Worm (Caenorhabditis elegans) whole organism, L4 larva: ENCODE data around the gene rps-21.
A peak's percentile ranks its signal among the peaks of the same experiment; 100 is the strongest.

Source experiments
- F26F4.8 ChIP-seq: fragments of 200-800 bp; sonication (Bioruptor generic); conservative IDR thresholded peaks from 2 replicates; pipeline ENCODE4 v1.3.6; 2022; ENCODE audit warnings: missing genetic modification characterization, missing compliant biosample characterization
- F37D6.2 ChIP-seq: sonication (generic microtip); optimal IDR thresholded peaks from 2 replicates; lab custom pipeline; 2016; ENCODE audit warnings: mild to moderate bottlenecking, missing genetic modification characterization, missing compliant biosample characterization
- F44E2.7 ChIP-seq: fragments of 200-800 bp; sonication (Bioruptor generic); IDR thresholded peaks from 2 replicates; pipeline ENCODE4 v2.1.2; 2022; ENCODE audit warnings: missing genetic modification characterization, missing compliant biosample characterization
- Y105C5A.15 ChIP-seq: fragments of 200-800 bp; sonication (Bioruptor generic); IDR thresholded peaks from 2 replicates; pipeline ENCODE4 v1.3.6; 2022; ENCODE audit warnings: missing genetic modification characterization, missing compliant biosample characterization
- Y48G9A.11 ChIP-seq: fragments of 200-800 bp; sonication (Bioruptor generic); IDR thresholded peaks from 2 replicates; pipeline ENCODE4 v1.3.6; 2022; ENCODE audit warnings: missing genetic modification reagents, missing genetic modification characterization, missing compliant biosample characterization
- Y5F2A.4 ChIP-seq: fragments of 200-800 bp; sonication (Bioruptor generic); optimal IDR thresholded peaks from 2 replicates; lab custom pipeline; 2018; ENCODE audit warnings: mild to moderate bottlenecking, missing genetic modification characterization, missing compliant biosample characterization
- Y75B8A.6 ChIP-seq: fragments of 200-800 bp; sonication (Bioruptor generic); IDR thresholded peaks from 2 replicates; pipeline ENCODE4 v1.3.6; 2022; ENCODE audit warnings: missing genetic modification reagents, missing genetic modification characterization, missing compliant biosample characterization
- ZK337.2 ChIP-seq: fragments of 200-800 bp; sonication (Bioruptor generic); IDR thresholded peaks from 2 replicates; pipeline ENCODE4 v1.3.6; 2022; ENCODE audit warnings: missing genetic modification reagents, missing genetic modification characterization, missing compliant biosample characterization
- ZK546.5 ChIP-seq, 2 experiments: sonication (generic microtip); optimal IDR thresholded peaks; 2 replicates each; lab custom pipeline; 2017; ENCODE audit warnings: missing biosample characterization in 2 of 2, missing genetic modification characterization in 2 of 2
- aha-1 ChIP-seq: fragments of 150-350 bp; peaks from one replicate; lab custom pipeline; 2014; ENCODE audit warnings: missing biosample characterization, missing genetic modification characterization
- aly-2 ChIP-seq: sonication (generic microtip); optimal IDR thresholded peaks from 2 replicates; lab custom pipeline; 2018; ENCODE audit warnings: missing biosample characterization, missing genetic modification characterization
- arid-1 ChIP-seq: fragments of 200-800 bp; sonication (Bioruptor generic); conservative IDR thresholded peaks from 2 replicates; pipeline ENCODE4 v1.3.6; 2022; ENCODE audit warnings: missing genetic modification reagents, missing genetic modification characterization, missing compliant biosample characterization
- attf-4 ChIP-seq: sonication (generic microtip); optimal IDR thresholded peaks from 3 replicates; lab custom pipeline; 2017; ENCODE audit warnings: missing biosample characterization, missing genetic modification characterization
- ceh-20 ChIP-seq: fragments of 200-800 bp; sonication (Bioruptor generic); IDR thresholded peaks from 2 replicates; pipeline ENCODE4 v1.3.6; 2022; ENCODE audit warnings: missing genetic modification reagents, missing genetic modification characterization, missing compliant biosample characterization
- ceh-32 ChIP-seq: sonication (generic microtip); optimal IDR thresholded peaks from 2 replicates; lab custom pipeline; 2016; ENCODE audit warnings: mild to moderate bottlenecking, missing genetic modification characterization, missing compliant biosample characterization; ENCODE audit not compliant: poor library complexity
- ceh-44 ChIP-seq: fragments of 200-800 bp; sonication (Bioruptor generic); IDR thresholded peaks from 2 replicates; pipeline ENCODE4 v1.3.6; 2022; ENCODE audit warnings: missing genetic modification reagents, missing genetic modification characterization, missing compliant biosample characterization
- ces-1 ChIP-seq: fragments of 150-350 bp; sonication (generic microtip); optimal IDR thresholded peaks from 4 replicates; lab custom pipeline; 2014; ENCODE audit warnings: missing biosample characterization, missing genetic modification reagents, missing genetic modification characterization
- ctbp-1 ChIP-seq: fragments of 200-800 bp; sonication (Bioruptor generic); IDR thresholded peaks from 2 replicates; pipeline ENCODE4 v1.3.6; 2022; ENCODE audit warnings: missing genetic modification reagents, missing genetic modification characterization, missing compliant biosample characterization
- daf-8 ChIP-seq: fragments of 200-800 bp; sonication (Bioruptor generic); IDR thresholded peaks from 2 replicates; pipeline ENCODE4 v1.3.6; 2022; ENCODE audit warnings: missing genetic modification characterization, missing compliant biosample characterization
- egl-27 ChIP-seq: sonication (generic microtip); optimal IDR thresholded peaks from 3 replicates; lab custom pipeline; 2017; ENCODE audit warnings: missing biosample characterization, missing genetic modification reagents, missing genetic modification characterization
- egl-43 ChIP-seq: fragments of 200-800 bp; sonication (Bioruptor generic); IDR thresholded peaks from 2 replicates; pipeline ENCODE4 v1.3.6; 2022; ENCODE audit warnings: missing genetic modification reagents, missing genetic modification characterization, missing compliant biosample characterization
- fos-1 ChIP-seq: fragments of 150-350 bp; optimal IDR thresholded peaks from 2 replicates; lab custom pipeline; 2014; ENCODE audit warnings: missing biosample characterization, missing genetic modification characterization
- gei-8 ChIP-seq: fragments of 200-800 bp; sonication (Bioruptor generic); optimal IDR thresholded peaks from 2 replicates; lab custom pipeline; 2018; ENCODE audit warnings: mild to moderate bottlenecking, missing genetic modification characterization, missing compliant biosample characterization
- hif-1 ChIP-seq, 2 experiments: sonication (generic microtip); optimal IDR thresholded peaks; 2 replicates each; lab custom pipeline; 2016 to 2017; ENCODE audit warnings: missing compliant biosample characterization in 2 of 2, missing genetic modification characterization in 2 of 2, missing genetic modification reagents in 2 of 2, missing genotype in 2 of 2, mild to moderate bottlenecking in 1 of 2
- hlh-11 ChIP-seq: fragments of 200-800 bp; sonication (Bioruptor generic); optimal IDR thresholded peaks from 2 replicates; lab custom pipeline; 2018; ENCODE audit warnings: mild to moderate bottlenecking, missing genetic modification characterization, missing compliant biosample characterization
- lim-7 ChIP-seq: fragments of 200-800 bp; sonication (Bioruptor generic); IDR thresholded peaks from 2 replicates; pipeline ENCODE4 v1.3.6; 2022; ENCODE audit warnings: missing genetic modification characterization, missing compliant biosample characterization
- lin-13 ChIP-seq: fragments of 150-350 bp; optimal IDR thresholded peaks from 2 replicates; lab custom pipeline; 2014; ENCODE audit warnings: missing biosample characterization, missing genetic modification reagents, missing genetic modification characterization
- lin-29 ChIP-seq: fragments of 200-800 bp; sonication (Bioruptor generic); IDR thresholded peaks from 2 replicates; pipeline ENCODE4 v1.3.6; 2022; ENCODE audit warnings: missing genetic modification reagents, missing genetic modification characterization, missing compliant biosample characterization
- lin-38 ChIP-seq: fragments of 200-800 bp; sonication (Bioruptor generic); IDR thresholded peaks from 2 replicates; pipeline ENCODE4 v1.3.6; 2022; ENCODE audit warnings: missing genetic modification reagents, missing genetic modification characterization, missing compliant biosample characterization
- lin-39 ChIP-seq: fragments of 150-350 bp; optimal IDR thresholded peaks from 2 replicates; lab custom pipeline; 2014; ENCODE audit warnings: missing biosample characterization, missing genetic modification reagents, missing genetic modification characterization
- madf-9 ChIP-seq: fragments of 200-800 bp; sonication (Bioruptor generic); conservative IDR thresholded peaks from 2 replicates; pipeline ENCODE4 v1.3.6; 2022; ENCODE audit warnings: missing genetic modification reagents, missing genetic modification characterization, missing compliant biosample characterization
- mdl-1 ChIP-seq, 2 experiments: fragments of 150-350 bp in 1 of 2; sonication (generic microtip) in 1 of 2; optimal IDR thresholded peaks; 2 replicates each; lab custom pipeline; 2014 to 2017; ENCODE audit warnings: missing biosample characterization in 2 of 2, missing genetic modification characterization in 2 of 2
- mep-1 ChIP-seq: fragments of 150-350 bp; sonication (generic microtip); optimal IDR thresholded peaks from 3 replicates; lab custom pipeline; 2014; ENCODE audit warnings: missing biosample characterization, missing genetic modification characterization
- mxl-2 ChIP-seq: fragments of 200-800 bp; sonication (Bioruptor generic); conservative IDR thresholded peaks from 2 replicates; pipeline ENCODE4 v1.3.6; 2022; ENCODE audit warnings: missing genetic modification reagents, missing genetic modification characterization, missing compliant biosample characterization
- nhr-102 ChIP-seq: sonication (generic microtip); optimal IDR thresholded peaks from 2 replicates; lab custom pipeline; 2016; ENCODE audit warnings: mild to moderate bottlenecking, missing genetic modification characterization, moderate library complexity, missing compliant biosample characterization
- nhr-11 ChIP-seq: fragments of 150-350 bp; optimal IDR thresholded peaks from 2 replicates; lab custom pipeline; 2014; ENCODE audit warnings: missing biosample characterization, missing genetic modification characterization
- nhr-111 ChIP-seq: fragments of 200-800 bp; sonication (Bioruptor generic); optimal IDR thresholded peaks from 2 replicates; lab custom pipeline; 2018; ENCODE audit warnings: mild to moderate bottlenecking, missing genetic modification characterization, missing compliant biosample characterization
- nhr-25 ChIP-seq: sonication (generic microtip); optimal IDR thresholded peaks from 2 replicates; lab custom pipeline; 2017; ENCODE audit warnings: missing genetic modification characterization, mild to moderate bottlenecking, missing compliant biosample characterization, antibody characterized with exemption, moderate library complexity, borderline replicate concordance; ENCODE audit not compliant: insufficient read depth
- nhr-28 ChIP-seq: fragments of 150-350 bp; optimal IDR thresholded peaks from 2 replicates; lab custom pipeline; 2014; ENCODE audit warnings: missing biosample characterization, missing genetic modification characterization
- nhr-41 ChIP-seq: fragments of 200-800 bp; sonication (Bioruptor generic); IDR thresholded peaks from 2 replicates; pipeline ENCODE4 v1.3.6; 2022; ENCODE audit warnings: missing genetic modification reagents, missing genetic modification characterization, missing compliant biosample characterization
- nhr-48 ChIP-seq: sonication (generic microtip); optimal IDR thresholded peaks from 2 replicates; lab custom pipeline; 2016; ENCODE audit warnings: mild to moderate bottlenecking, missing genetic modification characterization, missing compliant biosample characterization
- pqm-1 ChIP-seq: sonication (generic microtip); optimal IDR thresholded peaks from 2 replicates; lab custom pipeline; 2017; ENCODE audit warnings: missing biosample characterization, missing genetic modification characterization
- rbr-2 ChIP-seq: sonication (generic microtip); optimal IDR thresholded peaks from 2 replicates; lab custom pipeline; 2016; ENCODE audit warnings: missing genotype, missing genetic modification characterization, missing compliant biosample characterization
- saeg-2 ChIP-seq: fragments of 200-800 bp; sonication (Bioruptor generic); IDR thresholded peaks from 2 replicates; pipeline ENCODE4 v1.3.6; 2022; ENCODE audit warnings: missing genetic modification reagents, missing genetic modification characterization, missing compliant biosample characterization
- skn-1 ChIP-seq: fragments of 150-350 bp; optimal IDR thresholded peaks from 2 replicates; lab custom pipeline; 2014; ENCODE audit warnings: missing biosample characterization, missing genetic modification characterization
- snpc-1.2 ChIP-seq: fragments of 200-800 bp; sonication (Bioruptor generic); IDR thresholded peaks from 2 replicates; pipeline ENCODE4 v1.3.6; 2022; ENCODE audit warnings: missing genetic modification reagents, missing genetic modification characterization, missing compliant biosample characterization
- spr-3 ChIP-seq: fragments of 200-800 bp; sonication (Bioruptor generic); optimal IDR thresholded peaks from 2 replicates; lab custom pipeline; 2018; ENCODE audit warnings: mild to moderate bottlenecking, missing genetic modification characterization, missing compliant biosample characterization
- tra-1 ChIP-seq: fragments of 200-800 bp; sonication (Bioruptor generic); IDR thresholded peaks from 2 replicates; pipeline ENCODE4 v1.3.6; 2022; ENCODE audit warnings: missing genetic modification reagents, missing genetic modification characterization, missing compliant biosample characterization
- unc-130 ChIP-seq: sonication (generic microtip); optimal IDR thresholded peaks from 2 replicates; lab custom pipeline; 2016; ENCODE audit warnings: missing genetic modification reagents, missing genetic modification characterization, missing compliant biosample characterization
- unc-39 ChIP-seq: sonication (generic microtip); optimal IDR thresholded peaks from 2 replicates; lab custom pipeline; 2017; ENCODE audit warnings: missing biosample characterization, missing genetic modification characterization
- zip-2 ChIP-seq: fragments of 150-350 bp; optimal IDR thresholded peaks from 2 replicates; lab custom pipeline; 2014; ENCODE audit warnings: missing biosample characterization, missing genetic modification characterization
- ztf-11 ChIP-seq: fragments of 150-350 bp; optimal IDR thresholded peaks from 2 replicates; lab custom pipeline; 2014; ENCODE audit warnings: missing biosample characterization, missing genetic modification characterization
- ztf-7 ChIP-seq: fragments of 150-350 bp; optimal IDR thresholded peaks from 2 replicates; lab custom pipeline; 2014; ENCODE audit warnings: missing biosample characterization, missing genetic modification characterization

The rps-21 gene

DNA sequence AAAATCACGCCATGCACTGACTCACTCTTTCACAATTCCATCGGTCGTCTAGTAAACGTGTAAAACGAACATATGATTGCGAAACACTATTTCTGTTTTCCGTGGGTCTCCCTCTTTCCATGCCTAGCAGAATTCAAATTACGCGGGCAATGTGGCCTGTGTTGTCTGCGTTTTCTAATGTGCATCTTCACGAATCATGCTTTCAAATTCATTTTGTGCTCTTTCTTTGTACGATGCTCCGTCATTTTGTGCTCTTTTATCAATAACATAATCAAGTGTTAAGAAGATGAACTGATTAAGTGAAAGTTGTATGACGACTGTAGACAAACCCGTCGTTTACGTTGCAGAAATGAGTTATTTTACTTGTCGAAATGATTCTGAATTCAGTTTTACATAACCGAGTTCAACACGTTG is 23.6 kb downstream of the rps-21 start (continued):
- no peak for TF ChIP-seq lim-7 (GFP tag; lab: Robert Waterston, UW)
- TF ChIP-seq madf-9 (GFP tag; lab: Robert Waterston, UW): no peak
- peak; percentile 77 for TF ChIP-seq nhr-102 (tag; lab: Kevin White, UChicago)
- TF ChIP-seq Y105C5A.15: no peak
- no peak for TF ChIP-seq ZK337.2 (GFP tag; lab: Robert Waterston, UW)
- TF ChIP-seq nhr-41 (GFP tag; lab: Robert Waterston, UW): no peak
- TF ChIP-seq F26F4.8 (GFP tag; lab: Robert Waterston, UW): no peak
- no peak for TF ChIP-seq mxl-2 (GFP tag; lab: Robert Waterston, UW)
- TF ChIP-seq lin-13 (GFP tag; lab: Kevin White, UChicago): peak; percentile 49
- TF ChIP-seq nhr-11 (tag; lab: Kevin White, UChicago): peak; percentile 35
- TF ChIP-seq lin-39 (tag; lab: Kevin White, UChicago): no peak
- no peak for TF ChIP-seq fos-1 (tag; lab: Kevin White, UChicago)
- TF ChIP-seq F37D6.2 (tag; lab: Kevin White, UChicago): no peak
- no peak for TF ChIP-seq ceh-20 (GFP tag; lab: Robert Waterston, UW)
- peak; percentile 89 for TF ChIP-seq hlh-11 (tag; lab: Kevin White, UChicago)
- peak in 1 of 2 experiments; percentile 63 for TF ChIP-seq hif-1 (tag; optimal IDR thresholded peaks at IDR 0.05; lab: Kevin White, UChicago)
- TF ChIP-seq nhr-25: no peak
- TF ChIP-seq ctbp-1: no peak
- TF ChIP-seq snpc-1.2 (GFP tag; lab: Robert Waterston, UW): no peak
- no peak for TF ChIP-seq Y5F2A.4 (GFP tag; lab: Kevin White, UChicago)
- TF ChIP-seq saeg-2 (GFP tag; lab: Robert Waterston, UW): peak; percentile 58; the same call in 1 of the 2 replicates
- no peak for TF ChIP-seq F44E2.7 (GFP tag; lab: Robert Waterston, UW)
- peak; percentile 55 for TF ChIP-seq aha-1 (tag; lab: Kevin White, UChicago)
- TF ChIP-seq attf-4 (tag; lab: Kevin White, UChicago): no peak
- TF ChIP-seq arid-1 (GFP tag; lab: Robert Waterston, UW): no peak
- TF ChIP-seq aly-2 (tag; lab: Kevin White, UChicago): no peak
- no peak for TF ChIP-seq Y75B8A.6 (GFP tag; lab: Robert Waterston, UW)
- TF ChIP-seq mep-1: peak; percentile 66
- peak; percentile 26 for TF ChIP-seq lin-38 (GFP tag; lab: Robert Waterston, UW)
- TF ChIP-seq ZK546.5 (tag; optimal IDR thresholded peaks at IDR 0.05; lab: Kevin White, UChicago): no peak
- TF ChIP-seq daf-8 (GFP tag; lab: Robert Waterston, UW): no peak
- no peak for TF ChIP-seq ces-1 (GFP tag; lab: Kevin White, UChicago)
- no peak for TF ChIP-seq unc-39 (tag; lab: Kevin White, UChicago)
- no peak for TF ChIP-seq Y48G9A.11 (GFP tag; lab: Robert Waterston, UW)
- peak in 1 of 2 experiments; percentile 83 for TF ChIP-seq mdl-1 (tag; optimal IDR thresholded peaks at IDR 0.05; lab: Kevin White, UChicago)
- TF ChIP-seq rbr-2 (tag; lab: Kevin White, UChicago): peak; percentile 19
- TF ChIP-seq gei-8 (GFP tag; lab: Kevin White, UChicago): peak; percentile 53
- no peak for TF ChIP-seq ceh-32
- no peak for TF ChIP-seq ztf-7 (tag; lab: Kevin White, UChicago)
- no peak for TF ChIP-seq egl-27
- TF ChIP-seq unc-130 (GFP tag; lab: Kevin White, UChicago): no peak
- TF ChIP-seq skn-1 (tag; lab: Kevin White, UChicago): no peak
- no peak for TF ChIP-seq egl-43 (GFP tag; lab: Robert Waterston, UW)
- TF ChIP-seq nhr-28 (tag; lab: Kevin White, UChicago): peak; percentile 87
- TF ChIP-seq ceh-44: no peak
- peak; percentile 96 for TF ChIP-seq pqm-1 (tag; lab: Kevin White, UChicago)
- no peak for TF ChIP-seq lin-29
- no peak for TF ChIP-seq ztf-11 (tag; lab: Kevin White, UChicago)
- TF ChIP-seq nhr-111 (GFP tag; lab: Kevin White, UChicago): no peak
- peak; percentile 60 for TF ChIP-seq nhr-48 (tag; lab: Kevin White, UChicago)
- no peak for TF ChIP-seq zip-2 (tag; lab: Kevin White, UChicago)
- TF ChIP-seq tra-1: no peak
- TF ChIP-seq spr-3: no peak
